Fruit fly (Drosophila melanogaster) whole organism, embryonic: ENCODE measurements around the gene Hexo1.

Experiments used
- ATbp ChIP-seq: fragments of 200-800 bp; sonication (Bioruptor generic); optimal IDR thresholded peaks from 2 replicates; lab custom pipeline; 2017; ENCODE audit warnings: missing biosample characterization, mild to moderate bottlenecking, missing genetic modification characterization, missing genetic modification reagents
- Atf3 ChIP-seq: fragments of 200-800 bp; sonication (Bioruptor generic); optimal IDR thresholded peaks from 3 replicates; lab custom pipeline; 2016; ENCODE audit warnings: missing biosample characterization, missing genetic modification characterization
- BEAF-32 ChIP-seq: fragments of 200-800 bp; sonication (Bioruptor generic); optimal IDR thresholded peaks from 3 replicates; lab custom pipeline; 2017; ENCODE audit warnings: missing biosample characterization, missing genetic modification characterization, mild to moderate bottlenecking, moderate library complexity, missing genetic modification reagents
- CG10321 ChIP-seq: fragments of 200-800 bp; sonication (Bioruptor generic); IDR thresholded peaks from 2 replicates; pipeline ENCODE4 v1.3.6; 2022; ENCODE audit warnings: missing biosample characterization, missing genetic modification characterization
- CG10462 ChIP-seq: fragments of 200-800 bp; sonication (Bioruptor generic); optimal IDR thresholded peaks from 2 replicates; lab custom pipeline; 2016; ENCODE audit warnings: missing biosample characterization, missing genetic modification characterization
- CG12104 ChIP-seq: fragments of 200-800 bp; sonication (Bioruptor generic); optimal IDR thresholded peaks from 3 replicates; lab custom pipeline; 2016; ENCODE audit warnings: missing biosample characterization, missing genetic modification characterization
- CG12659 ChIP-seq: fragments of 200-800 bp; sonication (Bioruptor generic); optimal IDR thresholded peaks from 3 replicates; lab custom pipeline; 2017; ENCODE audit warnings: mild to moderate bottlenecking, missing biosample characterization, missing genetic modification reagents, missing genetic modification characterization
- CG13123 ChIP-seq: fragments of 200-800 bp; sonication (Bioruptor generic); optimal IDR thresholded peaks from 2 replicates; lab custom pipeline; 2016; ENCODE audit warnings: missing biosample characterization, missing genetic modification characterization
- CG14014 ChIP-seq: fragments of 200-800 bp; sonication (Bioruptor generic); IDR thresholded peaks from 2 replicates; pipeline ENCODE4 v1.3.6; 2022; ENCODE audit warnings: missing biosample characterization, missing genetic modification characterization
- CG14860 ChIP-seq: fragments of 200-800 bp; sonication (Bioruptor generic); IDR thresholded peaks from 3 replicates; pipeline ENCODE4 v1.3.6; 2022; ENCODE audit warnings: missing biosample characterization, missing genetic modification characterization; ENCODE audit not compliant: partially characterized antibody
- CG15479 ChIP-seq: fragments of 200-800 bp; sonication (Bioruptor generic); optimal IDR thresholded peaks from 3 replicates; lab custom pipeline; 2019; ENCODE audit warnings: missing biosample characterization, mild to moderate bottlenecking, missing genetic modification characterization, moderate library complexity
- CG16779 ChIP-seq: fragments of 200-800 bp; sonication (Bioruptor generic); IDR thresholded peaks from 2 replicates; pipeline ENCODE4 v1.3.6; 2022; ENCODE audit warnings: missing biosample characterization, missing genetic modification characterization
- CG16815 ChIP-seq: fragments of 200-800 bp; sonication (Bioruptor generic); optimal IDR thresholded peaks from 3 replicates; lab custom pipeline; 2017; ENCODE audit warnings: missing biosample characterization, mild to moderate bottlenecking, missing genetic modification characterization
- CG17359 ChIP-seq: fragments of 200-800 bp; sonication (Bioruptor generic); optimal IDR thresholded peaks from 3 replicates; lab custom pipeline; 2018; ENCODE audit warnings: missing biosample characterization, mild to moderate bottlenecking, missing genetic modification characterization, moderate library complexity
- CG18476 ChIP-seq: fragments of 200-800 bp; sonication (Bioruptor generic); optimal IDR thresholded peaks from 2 replicates; lab custom pipeline; 2016; ENCODE audit warnings: missing biosample characterization, mild to moderate bottlenecking, missing genetic modification characterization
- CG2678 ChIP-seq: fragments of 200-800 bp; sonication (Bioruptor generic); optimal IDR thresholded peaks from 3 replicates; lab custom pipeline; 2019; ENCODE audit warnings: missing biosample characterization, mild to moderate bottlenecking, missing genetic modification characterization, moderate library complexity
- CG2875 ChIP-seq: fragments of 200-800 bp; sonication (Bioruptor generic); optimal IDR thresholded peaks from 2 replicates; lab custom pipeline; 2017; ENCODE audit warnings: missing biosample characterization, mild to moderate bottlenecking, missing genetic modification characterization, missing genetic modification reagents
- CG3065 ChIP-seq: fragments of 200-800 bp; sonication (Bioruptor generic); optimal IDR thresholded peaks from 2 replicates; lab custom pipeline; 2016; ENCODE audit warnings: missing biosample characterization, missing genetic modification characterization
- CG31365 ChIP-seq: fragments of 200-800 bp; sonication (Bioruptor generic); optimal IDR thresholded peaks from 2 replicates; lab custom pipeline; 2018; ENCODE audit warnings: missing biosample characterization, mild to moderate bottlenecking, missing genetic modification characterization
- CG31441 ChIP-seq: fragments of 200-800 bp; sonication (Bioruptor generic); IDR thresholded peaks from 2 replicates; pipeline ENCODE4 v1.3.6; 2022; ENCODE audit warnings: missing biosample characterization, missing genetic modification characterization
- CG3838 ChIP-seq: fragments of 200-800 bp; sonication (Bioruptor generic); optimal IDR thresholded peaks from 3 replicates; lab custom pipeline; 2016; ENCODE audit warnings: missing biosample characterization, missing genetic modification characterization
- CG6175 ChIP-seq: fragments of 200-800 bp; sonication (Bioruptor generic); IDR thresholded peaks from 3 replicates; pipeline ENCODE4 v1.3.6; 2022; ENCODE audit warnings: missing biosample characterization, missing genetic modification characterization
- CG6654 ChIP-seq: fragments of 200-800 bp; sonication (Bioruptor generic); optimal IDR thresholded peaks from 2 replicates; lab custom pipeline; 2017; ENCODE audit warnings: missing biosample characterization, mild to moderate bottlenecking, missing genetic modification characterization
- CG7271 ChIP-seq: fragments of 200-800 bp; sonication (Bioruptor generic); optimal IDR thresholded peaks from 2 replicates; lab custom pipeline; 2018; ENCODE audit warnings: missing biosample characterization, mild to moderate bottlenecking, missing genetic modification characterization, moderate library complexity
- CG7839 ChIP-seq: fragments of 200-800 bp; sonication (Bioruptor generic); optimal IDR thresholded peaks from 3 replicates; lab custom pipeline; 2018; ENCODE audit warnings: missing biosample characterization, mild to moderate bottlenecking, missing genetic modification characterization, moderate library complexity
- CG7963 ChIP-seq: fragments of 200-800 bp; sonication (Bioruptor generic); IDR thresholded peaks from 3 replicates; pipeline ENCODE4 v1.3.6; 2022; ENCODE audit warnings: missing biosample characterization, missing genetic modification characterization; ENCODE audit not compliant: partially characterized antibody
- CG8281 ChIP-seq: fragments of 200-800 bp; sonication (Bioruptor generic); optimal IDR thresholded peaks from 2 replicates; lab custom pipeline; 2018; ENCODE audit warnings: missing biosample characterization, mild to moderate bottlenecking, missing genetic modification characterization, moderate library complexity
- CG8359 ChIP-seq: fragments of 200-800 bp; sonication (Bioruptor generic); optimal IDR thresholded peaks from 2 replicates; lab custom pipeline; 2017; ENCODE audit warnings: missing biosample characterization, mild to moderate bottlenecking, missing genetic modification characterization, borderline replicate concordance
- CG9876 ChIP-seq: fragments of 200-800 bp; sonication (Bioruptor generic); optimal IDR thresholded peaks from 2 replicates; lab custom pipeline; 2016; ENCODE audit warnings: missing biosample characterization, missing genetic modification characterization
- CoRest ChIP-seq: fragments of 200-800 bp; sonication (Bioruptor generic); optimal IDR thresholded peaks from 3 replicates; lab custom pipeline; 2018; ENCODE audit warnings: missing biosample characterization, mild to moderate bottlenecking, missing genetic modification characterization, moderate library complexity
- Dad ChIP-seq: fragments of 200-800 bp; sonication (Bioruptor generic); optimal IDR thresholded peaks from 3 replicates; lab custom pipeline; 2016; ENCODE audit warnings: missing biosample characterization, missing genetic modification characterization
- HLH3B ChIP-seq: fragments of 200-800 bp; sonication (Bioruptor generic); IDR thresholded peaks from 2 replicates; pipeline ENCODE4 v1.3.6; 2022; ENCODE audit warnings: missing biosample characterization, missing genetic modification characterization
- Hmx ChIP-seq: fragments of 200-800 bp; sonication (Bioruptor generic); optimal IDR thresholded peaks from 2 replicates; lab custom pipeline; 2016; ENCODE audit warnings: missing biosample characterization, missing genetic modification characterization
- Hr3 ChIP-seq: fragments of 200-800 bp; sonication (Bioruptor generic); optimal IDR thresholded peaks from 3 replicates; lab custom pipeline; 2016; ENCODE audit warnings: missing biosample characterization, missing genetic modification characterization
- Hr78 ChIP-seq, 2 experiments: fragments of 200-800 bp in 1 of 2; fragments of >200 bp in 1 of 2; sonication (Bioruptor generic) in 1 of 2; optimal IDR thresholded peaks; 2 replicates each; lab custom pipeline; 2017 to 2019; ENCODE audit warnings: missing biosample characterization in 2 of 2, missing genetic modification characterization in 2 of 2, mild to moderate bottlenecking in 1 of 2, moderate library complexity in 1 of 2
- Med ChIP-seq: fragments of 200-800 bp; sonication (Bioruptor generic); peaks from one replicate; lab custom pipeline; 2016; ENCODE audit warnings: missing biosample characterization, missing genetic modification characterization, mild to moderate bottlenecking, inconsistent platforms, moderate library complexity
- Rfx ChIP-seq: fragments of 200-800 bp; sonication (Bioruptor generic); IDR thresholded peaks from 2 replicates; pipeline ENCODE4 v1.3.6; 2022; ENCODE audit warnings: missing biosample characterization, missing genetic modification characterization
- Trl ChIP-seq, 3 experiments: fragments of >200 bp in 2 of 3; fragments of 200-800 bp in 1 of 3; sonication (Bioruptor generic) in 1 of 3; optimal IDR thresholded peaks; 2 replicates in 1 of 3; 3 replicates in 2 of 3; lab custom pipeline; 2016 to 2017; ENCODE audit warnings: missing biosample characterization in 1 of 3, missing genetic modification characterization in 1 of 3
- ase ChIP-seq: fragments of 200-800 bp; sonication (Bioruptor generic); IDR thresholded peaks from 3 replicates; pipeline ENCODE4 v1.3.6; 2022; ENCODE audit warnings: missing biosample characterization, missing genetic modification characterization
- caup ChIP-seq: fragments of 200-800 bp; sonication (Bioruptor generic); optimal IDR thresholded peaks from 3 replicates; lab custom pipeline; 2017; ENCODE audit warnings: missing biosample characterization, mild to moderate bottlenecking, missing genetic modification characterization, moderate library complexity; ENCODE audit not compliant: severe bottlenecking
- disco-r ChIP-seq: fragments of 200-800 bp; sonication (Bioruptor generic); optimal IDR thresholded peaks from 2 replicates; lab custom pipeline; 2016; ENCODE audit warnings: missing biosample characterization, missing genetic modification characterization
- fu2 ChIP-seq: fragments of 200-800 bp; sonication (Bioruptor generic); optimal IDR thresholded peaks from 2 replicates; lab custom pipeline; 2016; ENCODE audit warnings: missing biosample characterization, missing genetic modification characterization
- psq ChIP-seq: fragments of 200-800 bp; sonication (Bioruptor generic); optimal IDR thresholded peaks from 2 replicates; lab custom pipeline; 2017; ENCODE audit warnings: missing biosample characterization, missing genetic modification characterization
- so ChIP-seq: fragments of 200-800 bp; sonication (Bioruptor generic); IDR thresholded peaks from 3 replicates; pipeline ENCODE4 v1.3.6; 2022; ENCODE audit warnings: missing biosample characterization, missing genetic modification characterization
- tap ChIP-seq: fragments of 200-800 bp; optimal IDR thresholded peaks from 3 replicates; lab custom pipeline; 2019; ENCODE audit warnings: missing biosample characterization, mild to moderate bottlenecking, missing genetic modification characterization, moderate library complexity
- tin ChIP-seq: fragments of 200-800 bp; sonication (Bioruptor generic); optimal IDR thresholded peaks from 3 replicates; lab custom pipeline; 2016; ENCODE audit warnings: missing biosample characterization, missing genetic modification characterization
- vfl ChIP-seq: fragments of 200-800 bp; sonication (Bioruptor generic); optimal IDR thresholded peaks from 2 replicates; lab custom pipeline; 2016; ENCODE audit warnings: missing biosample characterization, missing genetic modification characterization

The Hexo1 gene

dm6 chr3L:4239442-4240322 lies 48.8 kb upstream of the Hexo1 start, which contains the start of gene Sqor (continued):
- TF ChIP-seq disco-r (GFP tag; lab: Kevin White, UChicago) (peak; percentile 85), caup (GFP tag; lab: Kevin White, UChicago) (peak; percentile 87), psq (peak; percentile 38), CG10321 (peak; percentile 57; the same call in 1 of the 2 replicates), CG15479 (no peak), CG12104 (GFP tag; lab: Kevin White, UChicago) (peak; percentile 74), CG2875 (GFP tag; lab: Kevin White, UChicago) (peak; percentile 31), CG8359 (GFP tag; lab: Kevin White, UChicago) (peak; percentile 17), ase (GFP tag; lab: Robert Waterston, UW) (peak; percentile 76; the same call in 2 of the 3 replicates), CG9876 (GFP tag; lab: Kevin White, UChicago) (peak; percentile 88), CG17359 (tag; lab: Kevin White, UChicago) (peak; percentile 86), tin (GFP tag; lab: Kevin White, UChicago) (peak; percentile 54), CG12659 (GFP tag; lab: Kevin White, UChicago) (peak; percentile 91), CG14860 (no peak), Trl (optimal IDR thresholded peaks at IDR 0.05; lab: Kevin White, UChicago) (no peak), Trl (GFP tag; optimal IDR thresholded peaks at IDR 0.05; lab: Kevin White, UChicago) (peak; percentile 92), tap (tag; lab: Kevin White, UChicago) (peak; percentile 82), CG13123 (GFP tag; lab: Kevin White, UChicago) (peak; percentile 29), CG6175 (GFP tag; lab: Robert Waterston, UW) (peak; percentile 69; the same call in 2 of the 3 replicates), CG31365 (tag; lab: Kevin White, UChicago) (peak; percentile 41), Hr78 (GFP tag; optimal IDR thresholded peaks at IDR 0.05; lab: Kevin White, UChicago) (peak in 1 of 2 experiments; percentile 50), CoRest (peak; percentile 91), CG2678 (peak; percentile 94), Dad (GFP tag; lab: Kevin White, UChicago) (peak; percentile 77), HLH3B (GFP tag; lab: Robert Waterston, UW) (peak; percentile 59), CG16779 (GFP tag; lab: Robert Waterston, UW) (peak; percentile 71; the same call in 1 of the 2 replicates), CG14014 (GFP tag; lab: Robert Waterston, UW) (peak; percentile 80), CG7963 (GFP tag; lab: Robert Waterston, UW) (no peak), Atf3 (GFP tag; lab: Kevin White, UChicago) (peak; percentile 93), CG18476 (peak; percentile 66), CG31441 (GFP tag; lab: Robert Waterston, UW) (peak; percentile 76), CG3838 (GFP tag; lab: Kevin White, UChicago) (peak; percentile 52), Hr3 (GFP tag; lab: Kevin White, UChicago) (peak; percentile 65), CG7271 (tag; lab: Kevin White, UChicago) (no peak), Hmx (peak; percentile 77), vfl (GFP tag; lab: Kevin White, UChicago) (peak; percentile 83), CG10462 (GFP tag; lab: Kevin White, UChicago) (peak; percentile 78), CG16815 (GFP tag; lab: Kevin White, UChicago) (peak; percentile 77), CG8281 (tag; lab: Kevin White, UChicago) (peak; percentile 78), CG7839 (tag; lab: Kevin White, UChicago) (peak; percentile 89), ATbp (peak; percentile 73), Med (GFP tag; lab: Kevin White, UChicago) (peak; percentile 98), so (GFP tag; lab: Robert Waterston, UW) (peak; percentile 85), CG6654 (GFP tag; lab: Kevin White, UChicago) (peak; percentile 58), Rfx (GFP tag; lab: Robert Waterston, UW) (peak; percentile 85), BEAF-32 (no peak), fu2 (GFP tag; lab: Kevin White, UChicago) (peak; percentile 90), CG3065 (GFP tag; lab: Kevin White, UChicago) (peak; percentile 31)
